Worm (Caenorhabditis elegans) whole organism, midembryonic: Measurements from ENCODE around the gene F46B6.10.

Source experiments
- med-1 ChIP-seq: sonication (generic microtip); optimal IDR thresholded peaks from 2 replicates; lab custom pipeline; 2017; ENCODE audit warnings: missing genetic modification characterization, mild to moderate bottlenecking, missing compliant biosample characterization, antibody characterized with exemption, missing genetic modification reagents; ENCODE audit not compliant: insufficient read depth
- ref-1 ChIP-seq: fragments of 200-800 bp; sonication (Bioruptor generic); conservative IDR thresholded peaks from 2 replicates; pipeline ENCODE4 v1.3.6; 2022; ENCODE audit warnings: missing genetic modification reagents, missing genetic modification characterization, missing compliant biosample characterization
- tab-1 ChIP-seq: fragments of 200-800 bp; sonication (Bioruptor generic); IDR thresholded peaks from 2 replicates; pipeline ENCODE4 v1.3.6; 2022; ENCODE audit warnings: missing genetic modification characterization, missing compliant biosample characterization
- ztf-23 ChIP-seq: fragments of 200-800 bp; sonication (Bioruptor generic); IDR thresholded peaks from 2 replicates; pipeline ENCODE4 v1.3.6; 2022; ENCODE audit warnings: missing genetic modification reagents, missing genetic modification characterization, missing compliant biosample characterization

ce11 chrV:9757884-9758283 is 44.0 kb downstream of the F46B6.10 start, which contains the start of gene F58E6.11:
- no peak for TF ChIP-seq tab-1 (GFP tag; lab: Robert Waterston, UW)
- no peak for TF ChIP-seq ztf-23
- no peak for TF ChIP-seq med-1 (GFP tag; lab: Kevin White, UChicago)
- TF ChIP-seq ref-1 = no peak
